Worm (Caenorhabditis elegans) whole organism, dauer: ENCODE data around the gene vps-36.

Experiments
- unc-62 ChIP-seq: sonication (generic microtip); optimal IDR thresholded peaks from 2 replicates; lab custom pipeline; 2017; ENCODE audit warnings: missing biosample characterization, missing genetic modification reagents, missing genetic modification characterization

vps-36 gene

ce11 chrV:10937294-10937693, 23.2 kb downstream of the vps-36 start:
- no peak for TF ChIP-seq unc-62 (GFP tag; lab: Kevin White, UChicago)

- TF ChIP-seq unc-62 (GFP tag; lab: Kevin White, UChicago): no peak
Measured at ce11 chrV:10936681-10937080, 23.8 kb downstream of the vps-36 start, which contains the start of gene F17C11.12. Gene F17C11.12 (minus strand): TSS chrV:10936920.

- TF ChIP-seq unc-62 (GFP tag; lab: Kevin White, UChicago): no peak
Measured at ce11 chrV:10932411-10932810, 28.1 kb downstream of the vps-36 start, which contains the start of gene F58B4.5. Gene F58B4.5 (plus strand): TSS chrV:10932693.

ce11 chrV:10931189-10931588, 29.3 kb downstream of the vps-36 start, which contains the start of gene scvp-1:
Gene scvp-1 (minus strand): TSS chrV:10931289.
- TF ChIP-seq unc-62 (GFP tag; lab: Kevin White, UChicago): no peak

ce11 chrV:10929511-10929910, 31.0 kb downstream of the vps-36 start, which contains the start of gene F58B4.3:
Gene F58B4.3 (plus strand): TSS chrV:10929811.
- no peak for TF ChIP-seq unc-62 (GFP tag; lab: Kevin White, UChicago)

ce11 chrV:10925658-10926057, 34.8 kb downstream of the vps-36 start:
- TF ChIP-seq unc-62 (GFP tag; lab: Kevin White, UChicago): no peak

ce11 chrV:10924731-10925130, 35.7 kb downstream of the vps-36 start, which contains the start of gene F58B4.6:
Gene F58B4.6 (plus strand): TSS chrV:10925031.
- TF ChIP-seq unc-62 (GFP tag; lab: Kevin White, UChicago): no peak

- no peak for TF ChIP-seq unc-62 (GFP tag; lab: Kevin White, UChicago)
Measured at ce11 chrV:10923229-10923628, 37.2 kb downstream of the vps-36 start, which contains the start of gene F58B4.7. Gene F58B4.7 (minus strand): TSS chrV:10923329.

- no peak for TF ChIP-seq unc-62 (GFP tag; lab: Kevin White, UChicago)
Measured at ce11 chrV:10921747-10922146, 38.7 kb downstream of the vps-36 start, which contains the start of gene nas-31. Gene nas-31 (minus strand): TSS chrV:10921847.

ce11 chrV:10918373-10918772, 42.1 kb downstream of the vps-36 start, which contains the start of gene F58B4.2:
Gene F58B4.2 (minus strand): TSS chrV:10918473.
- no peak for TF ChIP-seq unc-62 (GFP tag; lab: Kevin White, UChicago)

- TF ChIP-seq unc-62 (GFP tag; lab: Kevin White, UChicago): no peak
Measured at ce11 chrV:10915922-10916321, 44.5 kb downstream of the vps-36 start.

- no peak for TF ChIP-seq unc-62 (GFP tag; lab: Kevin White, UChicago)
Measured at ce11 chrV:10909959-10910358, 50.5 kb downstream of the vps-36 start.

- no peak for TF ChIP-seq unc-62 (GFP tag; lab: Kevin White, UChicago)
Measured at ce11 chrV:10909071-10909470, 51.4 kb downstream of the vps-36 start, which contains the start of gene zzz-1. Gene zzz-1 (minus strand): TSS chrV:10909171.
